Fruit fly (Drosophila melanogaster): ENCODE data around the gene nej.

The nej gene

dm6 chrX:9646022-9646421, 40.8 kb downstream of the nej start (continued):
- TF ChIP-seq en (GFP tag; optimal IDR thresholded peaks at IDR 0.05) (peak; percentile 96), pros (GFP tag; optimal IDR thresholded peaks at IDR 0.05) (peak; percentile 26), pfk (GFP tag; optimal IDR thresholded peaks at IDR 0.05) (no peak), Ravus (GFP tag; IDR thresholded peaks at IDR 0.05) (peak; percentile 91), dpn (GFP tag; optimal IDR thresholded peaks at IDR 0.05) (peak; percentile 97), dysf (GFP tag; IDR thresholded peaks at IDR 0.05) (peak; percentile 98), NK7.1 (GFP tag; optimal IDR thresholded peaks at IDR 0.05) (peak; percentile 95), Mrtf (GFP tag; IDR thresholded peaks at IDR 0.05) (peak; percentile 96), dan (GFP tag; IDR thresholded peaks at IDR 0.05) (peak; percentile 90), run (tag; optimal IDR thresholded peaks at IDR 0.05) (peak; percentile 96), slou (GFP tag; optimal IDR thresholded peaks at IDR 0.05) (peak; percentile 85), oc (tag; optimal IDR thresholded peaks at IDR 0.05) (peak; percentile 95), tx (GFP tag; optimal IDR thresholded peaks at IDR 0.05) (peak; percentile 94), Bgb (GFP tag; IDR thresholded peaks at IDR 0.05; ENCODE audit: partially characterized antibody) (no peak), shn (GFP tag; optimal IDR thresholded peaks at IDR 0.05) (peak; percentile 94), eve (GFP tag; optimal IDR thresholded peaks at IDR 0.05) (peak; percentile 42 to 97), gfzf (GFP tag; optimal IDR thresholded peaks at IDR 0.05) (peak; percentile 21), CG14710 (tag; optimal IDR thresholded peaks at IDR 0.05) (peak; percentile 92), stwl (tag; optimal IDR thresholded peaks at IDR 0.05) (peak; percentile 40), Meics (GFP tag; optimal IDR thresholded peaks at IDR 0.05) (peak; percentile 94), TFAM (GFP tag; optimal IDR thresholded peaks at IDR 0.05) (peak; percentile 82), ato (GFP tag; IDR thresholded peaks at IDR 0.05; ENCODE audit: partially characterized antibody) (no peak), bowl (GFP tag; IDR thresholded peaks at IDR 0.05) (peak; percentile 93), CG8290 (GFP tag; optimal IDR thresholded peaks at IDR 0.05) (peak; percentile 93), CG8290 (tag; optimal IDR thresholded peaks at IDR 0.05) (peak; percentile 80 to 87), CG10543 (GFP tag; optimal IDR thresholded peaks at IDR 0.05) (peak; percentile 92), CG2129 (GFP tag; IDR thresholded peaks at IDR 0.05; ENCODE audit: partially characterized antibody) (no peak), CG18764 (GFP tag; optimal IDR thresholded peaks at IDR 0.05) (peak; percentile 94), pho (GFP tag; optimal IDR thresholded peaks at IDR 0.05) (peak; percentile 94), z (GFP tag; IDR thresholded peaks at IDR 0.05) (peak; percentile 79), Myb (GFP tag; optimal IDR thresholded peaks at IDR 0.05) (peak; percentile 87), CG7372 (GFP tag; IDR thresholded peaks at IDR 0.05) (peak; percentile 96), Mad (GFP tag; optimal IDR thresholded peaks at IDR 0.05) (peak; percentile 97), Jarid2 (GFP tag; optimal IDR thresholded peaks at IDR 0.05) (peak; percentile 78), sim (GFP tag; IDR thresholded peaks at IDR 0.05) (peak; percentile 95), CG6765 (GFP tag; optimal IDR thresholded peaks at IDR 0.05) (peak; percentile 89), org-1 (GFP tag; optimal IDR thresholded peaks at IDR 0.05) (peak; percentile 92), Hmx (GFP tag; optimal IDR thresholded peaks at IDR 0.05) (peak; percentile 80), chinmo (GFP tag; IDR thresholded peaks at IDR 0.05; ENCODE audit: partially characterized antibody) (peak; percentile 63; the same call in 1 of the 4 replicates), Blimp-1 (GFP tag; optimal IDR thresholded peaks at IDR 0.05) (peak; percentile 95), gem (tag; optimal IDR thresholded peaks at IDR 0.05) (peak; percentile 97), CG33557 (GFP tag; optimal IDR thresholded peaks at IDR 0.05) (peak; percentile 91), CG18262 (tag; optimal IDR thresholded peaks at IDR 0.05) (peak; percentile 94), CG3838 (GFP tag; optimal IDR thresholded peaks at IDR 0.05) (peak; percentile 90), Ets97D (GFP tag; optimal IDR thresholded peaks at IDR 0.05) (peak; percentile 87), nau (GFP tag; optimal IDR thresholded peaks at IDR 0.05) (peak; percentile 94), dimm (GFP tag; IDR thresholded peaks at IDR 0.05) (peak; percentile 97), Xrp1 (GFP tag; IDR thresholded peaks at IDR 0.05) (peak; percentile 98), CG15479 (GFP tag; optimal IDR thresholded peaks at IDR 0.05) (peak; percentile 44), cas (GFP tag; IDR thresholded peaks at IDR 0.05) (peak; percentile 73; the same call in 1 of the 2 replicates), CG17186 (GFP tag; optimal IDR thresholded peaks at IDR 0.05) (peak; percentile 85)

Measured in whole organism, embryonic.